Worm (Caenorhabditis elegans) whole organism, L3 larva: Measurements from ENCODE around the gene glct-6.

ENCODE experiments used
- R02D3.7 ChIP-seq: fragments of 150-350 bp; optimal IDR thresholded peaks from 2 replicates; lab custom pipeline; 2014; ENCODE audit warnings: missing biosample characterization, missing genetic modification characterization
- ZK546.5 ChIP-seq: sonication (generic microtip); optimal IDR thresholded peaks from 2 replicates; lab custom pipeline; 2017; ENCODE audit warnings: missing biosample characterization, missing genetic modification characterization
- ama-1 ChIP-seq: fragments of 150-350 bp; optimal IDR thresholded peaks from 2 replicates; lab custom pipeline; 2018
- ceh-16 ChIP-seq: sonication (generic microtip); optimal IDR thresholded peaks from 2 replicates; lab custom pipeline; 2017; ENCODE audit warnings: missing biosample characterization, missing genetic modification characterization
- ceh-82 ChIP-seq: fragments of 150-350 bp; optimal IDR thresholded peaks from 2 replicates; lab custom pipeline; 2014; ENCODE audit warnings: missing biosample characterization, missing genetic modification characterization
- daf-12 ChIP-seq: fragments of 150-350 bp; optimal IDR thresholded peaks from 2 replicates; lab custom pipeline; 2014; ENCODE audit warnings: missing biosample characterization, missing genetic modification reagents, missing genetic modification characterization
- egl-5 ChIP-seq: fragments of 150-350 bp; optimal IDR thresholded peaks from 2 replicates; lab custom pipeline; 2017; ENCODE audit warnings: missing biosample characterization, missing genetic modification reagents, missing genetic modification characterization, inconsistent platforms
- elt-1 ChIP-seq: fragments of 150-350 bp; optimal IDR thresholded peaks from 2 replicates; lab custom pipeline; 2014; ENCODE audit warnings: missing biosample characterization, missing genetic modification characterization
- elt-2 ChIP-seq: sonication (generic microtip); optimal IDR thresholded peaks from 2 replicates; lab custom pipeline; 2016; ENCODE audit warnings: missing genetic modification reagents, mild to moderate bottlenecking, missing genetic modification characterization, missing compliant biosample characterization
- elt-3 ChIP-seq, 3 experiments: fragments of 150-350 bp in 1 of 3; sonication (generic microtip) in 2 of 3; optimal IDR thresholded peaks; 2 replicates in 2 of 3; 4 replicates in 1 of 3; lab custom pipeline; 2014 to 2017; ENCODE audit warnings: missing biosample characterization in 3 of 3, missing genetic modification characterization in 3 of 3
- eor-1 ChIP-seq, 2 experiments: fragments of 150-350 bp; optimal IDR thresholded peaks; 2 replicates each; lab custom pipeline; 2014 to 2018; ENCODE audit warnings: missing biosample characterization in 2 of 2, missing genetic modification characterization in 2 of 2
- fkh-10 ChIP-seq: sonication (generic microtip); optimal IDR thresholded peaks from 2 replicates; lab custom pipeline; 2017; ENCODE audit warnings: missing biosample characterization, missing genetic modification reagents, missing genetic modification characterization
- fkh-2 ChIP-seq: fragments of 150-350 bp; optimal IDR thresholded peaks from 2 replicates; lab custom pipeline; 2014; ENCODE audit warnings: missing biosample characterization, missing genetic modification reagents, missing genetic modification characterization
- hmg-11 ChIP-seq: sonication (generic microtip); optimal IDR thresholded peaks from 2 replicates; lab custom pipeline; 2016; ENCODE audit warnings: missing genetic modification characterization, missing compliant biosample characterization
- jun-1 ChIP-seq: fragments of 150-350 bp; optimal IDR thresholded peaks from 2 replicates; lab custom pipeline; 2014; ENCODE audit warnings: missing biosample characterization, missing genetic modification reagents, missing genetic modification characterization
- lin-15B ChIP-seq: fragments of 150-350 bp; optimal IDR thresholded peaks from 2 replicates; lab custom pipeline; 2014; ENCODE audit warnings: missing biosample characterization, missing genetic modification characterization
- lin-39 ChIP-seq: fragments of 150-350 bp; optimal IDR thresholded peaks from 2 replicates; lab custom pipeline; 2018; ENCODE audit warnings: missing biosample characterization, missing genetic modification reagents, missing genetic modification characterization
- lsy-12 ChIP-seq: sonication (generic microtip); optimal IDR thresholded peaks from 2 replicates; lab custom pipeline; 2016; ENCODE audit warnings: mild to moderate bottlenecking, missing genetic modification characterization, missing compliant biosample characterization
- mdl-1 ChIP-seq: fragments of 150-350 bp; optimal IDR thresholded peaks from 2 replicates; lab custom pipeline; 2014; ENCODE audit warnings: missing biosample characterization, missing genetic modification characterization
- nfya-1 ChIP-seq: sonication (generic microtip); optimal IDR thresholded peaks from 2 replicates; lab custom pipeline; 2017; ENCODE audit warnings: missing genetic modification characterization, mild to moderate bottlenecking, missing compliant biosample characterization, antibody characterized with exemption, moderate library complexity; ENCODE audit not compliant: insufficient read depth
- nhr-11 ChIP-seq: fragments of 150-350 bp; optimal IDR thresholded peaks from 2 replicates; lab custom pipeline; 2014; ENCODE audit warnings: missing biosample characterization, missing genetic modification characterization
- nhr-12 ChIP-seq: fragments of 150-350 bp; optimal IDR thresholded peaks from 2 replicates; lab custom pipeline; 2014; ENCODE audit warnings: missing biosample characterization, missing genetic modification characterization
- nhr-237 ChIP-seq: fragments of 150-350 bp; optimal IDR thresholded peaks from 2 replicates; lab custom pipeline; 2014; ENCODE audit warnings: missing biosample characterization, missing genetic modification characterization
- nhr-25 ChIP-seq: sonication (generic microtip); optimal IDR thresholded peaks from 2 replicates; lab custom pipeline; 2017; ENCODE audit warnings: missing biosample characterization, missing genetic modification characterization
- nhr-43 ChIP-seq: sonication (generic microtip); optimal IDR thresholded peaks from 2 replicates; lab custom pipeline; 2016; ENCODE audit warnings: mild to moderate bottlenecking, missing genetic modification characterization, missing compliant biosample characterization; ENCODE audit not compliant: poor library complexity, severe bottlenecking
- nhr-67 ChIP-seq: fragments of 150-350 bp; optimal IDR thresholded peaks from 2 replicates; lab custom pipeline; 2014; ENCODE audit warnings: missing biosample characterization, missing genetic modification characterization
- nhr-77 ChIP-seq: fragments of 150-350 bp; optimal IDR thresholded peaks from 2 replicates; lab custom pipeline; 2014; ENCODE audit warnings: missing biosample characterization, missing genetic modification characterization
- pha-4 ChIP-seq: fragments of 150-350 bp; optimal IDR thresholded peaks from 2 replicates; lab custom pipeline; 2014; ENCODE audit warnings: missing biosample characterization, missing genetic modification reagents, missing genetic modification characterization
- pqm-1 ChIP-seq: fragments of 150-350 bp; optimal IDR thresholded peaks from 2 replicates; lab custom pipeline; 2017; ENCODE audit warnings: missing biosample characterization, missing genetic modification characterization, inconsistent platforms
- sea-2 ChIP-seq: fragments of 150-350 bp; sonication (generic microtip); optimal IDR thresholded peaks from 4 replicates; lab custom pipeline; 2014; ENCODE audit warnings: missing biosample characterization, missing genetic modification reagents, missing genetic modification characterization
- skn-1 ChIP-seq: fragments of 150-350 bp; optimal IDR thresholded peaks from 2 replicates; lab custom pipeline; 2014; ENCODE audit warnings: missing biosample characterization, missing genetic modification characterization
- snpc-4 ChIP-seq: fragments of 150-350 bp; optimal IDR thresholded peaks from 2 replicates; lab custom pipeline; 2014; ENCODE audit warnings: missing biosample characterization, missing genetic modification characterization
- tbx-2 ChIP-seq: sonication (generic microtip); optimal IDR thresholded peaks from 2 replicates; lab custom pipeline; 2016; ENCODE audit warnings: mild to moderate bottlenecking, missing genetic modification characterization, missing compliant biosample characterization
- unc-62 ChIP-seq: fragments of 150-350 bp; sonication (generic microtip); optimal IDR thresholded peaks from 4 replicates; lab custom pipeline; 2014; ENCODE audit warnings: missing biosample characterization, missing genetic modification reagents, missing genetic modification characterization
- zag-1 ChIP-seq: fragments of 150-350 bp; optimal IDR thresholded peaks from 2 replicates; lab custom pipeline; 2014; ENCODE audit warnings: missing biosample characterization, missing genetic modification characterization
- ztf-11 ChIP-seq: fragments of 150-350 bp; optimal IDR thresholded peaks from 2 replicates; lab custom pipeline; 2014; ENCODE audit warnings: missing biosample characterization, missing genetic modification characterization
- ztf-4 ChIP-seq: fragments of 150-350 bp; optimal IDR thresholded peaks from 2 replicates; lab custom pipeline; 2014; ENCODE audit warnings: missing biosample characterization, missing genetic modification characterization

Gene glct-6

ce11 chrIV:3803252-3803651 lies 19.2 kb downstream of the glct-6 start, which contains the start of the genes algn-14 and M02B7.2 (continued):
- no peak for TF ChIP-seq skn-1 (tag; lab: Kevin White, UChicago)
- TF ChIP-seq nhr-77 (tag; lab: Kevin White, UChicago) = no peak
- TF ChIP-seq ztf-4 (tag; lab: Kevin White, UChicago) = no peak
- no peak for TF ChIP-seq ceh-16 (tag; lab: Kevin White, UChicago)

- TF ChIP-seq nhr-25 (tag; lab: Kevin White, UChicago) = no peak
- no peak for TF ChIP-seq ZK546.5 (tag; lab: Kevin White, UChicago)
- no peak for TF ChIP-seq nhr-77 (tag; lab: Kevin White, UChicago)
- no peak for TF ChIP-seq fkh-2 (tag; lab: Kevin White, UChicago)
- no peak for TF ChIP-seq nhr-12
- no peak for TF ChIP-seq egl-5 (tag; lab: Kevin White, UChicago)
- TF ChIP-seq fkh-10 (GFP tag; lab: Kevin White, UChicago) = no peak
- no peak for TF ChIP-seq ceh-82 (tag; lab: Kevin White, UChicago)
- no peak for TF ChIP-seq elt-1 (tag; lab: Kevin White, UChicago)
- no peak for TF ChIP-seq daf-12 (tag; lab: Kevin White, UChicago)
- TF ChIP-seq elt-3 (tag; optimal IDR thresholded peaks at IDR 0.05; lab: Kevin White, UChicago) = no peak
- TF ChIP-seq nhr-43 = no peak
- no peak for TF ChIP-seq lsy-12 (tag; lab: Kevin White, UChicago)
- no peak for TF ChIP-seq R02D3.7 (tag; lab: Kevin White, UChicago)
- no peak for TF ChIP-seq mdl-1 (tag; lab: Kevin White, UChicago)
- TF ChIP-seq zag-1 (tag; lab: Kevin White, UChicago) = no peak
- no peak for TF ChIP-seq ztf-11
These were observed 21.2 kb downstream of the glct-6 start, which contains the start of gene fbxc-47 for ce11 chrIV:3805219-3805618. Gene fbxc-47, plus strand, starts transcription at chrIV:3805519.

DNA sequence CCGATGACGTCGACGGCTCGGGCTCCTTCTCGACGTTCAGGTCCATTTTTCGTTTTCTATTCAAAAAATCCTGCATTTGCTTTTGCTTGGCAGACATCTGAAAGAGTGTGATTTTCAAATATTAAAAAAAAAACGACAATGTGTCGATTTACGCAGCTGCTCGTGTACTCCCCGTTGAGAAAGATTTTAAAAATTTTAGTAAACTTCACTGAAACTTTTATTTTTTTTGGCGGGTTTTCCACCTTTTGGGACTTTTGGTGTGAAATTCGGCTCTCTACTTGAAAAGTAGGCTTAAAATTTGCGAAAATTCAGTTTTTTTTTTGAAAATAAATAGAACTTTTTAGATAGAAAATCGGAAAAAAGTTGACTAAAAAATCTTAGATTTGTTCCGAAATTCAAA lies 23.1 kb downstream of the glct-6 start, which contains the start of gene M02B7.7:
Gene M02B7.7, minus strand, starts transcription at position 101 of the 400 bp plus-strand sequence.
- no peak for TF ChIP-seq egl-5 (tag; lab: Kevin White, UChicago)
- TF ChIP-seq hmg-11 = no peak
- TF ChIP-seq elt-1 (tag; lab: Kevin White, UChicago) = no peak
- TF ChIP-seq mdl-1 (tag; lab: Kevin White, UChicago) = no peak
- no peak for TF ChIP-seq nhr-11 (tag; lab: Kevin White, UChicago)
- TF ChIP-seq, all 47 proteins: peak for 0

- no peak for TF ChIP-seq lin-15B (tag; lab: Kevin White, UChicago)
- peak; percentile 43 for TF ChIP-seq R02D3.7 (tag; lab: Kevin White, UChicago)
- TF ChIP-seq, all 47 proteins: peak for 1
These were observed 23.5 kb downstream of the glct-6 start for ce11 chrIV:3807545-3807944.

DNA sequence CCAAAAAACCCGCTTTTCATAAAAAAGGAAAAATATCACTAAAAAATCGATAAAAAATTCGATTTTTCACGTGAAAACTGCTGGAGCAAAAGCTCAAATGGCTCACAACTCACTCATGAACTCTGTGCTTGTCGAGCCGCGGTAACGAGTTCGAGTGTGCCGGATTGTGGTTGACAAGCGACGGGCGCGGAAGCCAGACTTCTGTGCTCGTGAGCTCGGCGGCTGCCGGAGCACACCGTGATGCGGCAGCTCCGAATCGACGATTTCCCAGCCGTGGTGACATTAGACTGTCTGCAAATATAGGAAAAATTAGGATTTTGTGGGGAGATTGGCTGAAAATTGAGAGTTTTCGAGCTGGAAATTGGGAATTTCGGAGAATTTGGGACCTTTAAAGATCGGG lies 28.8 kb downstream of the glct-6 start:
- TF ChIP-seq sea-2 = no peak

DNA sequence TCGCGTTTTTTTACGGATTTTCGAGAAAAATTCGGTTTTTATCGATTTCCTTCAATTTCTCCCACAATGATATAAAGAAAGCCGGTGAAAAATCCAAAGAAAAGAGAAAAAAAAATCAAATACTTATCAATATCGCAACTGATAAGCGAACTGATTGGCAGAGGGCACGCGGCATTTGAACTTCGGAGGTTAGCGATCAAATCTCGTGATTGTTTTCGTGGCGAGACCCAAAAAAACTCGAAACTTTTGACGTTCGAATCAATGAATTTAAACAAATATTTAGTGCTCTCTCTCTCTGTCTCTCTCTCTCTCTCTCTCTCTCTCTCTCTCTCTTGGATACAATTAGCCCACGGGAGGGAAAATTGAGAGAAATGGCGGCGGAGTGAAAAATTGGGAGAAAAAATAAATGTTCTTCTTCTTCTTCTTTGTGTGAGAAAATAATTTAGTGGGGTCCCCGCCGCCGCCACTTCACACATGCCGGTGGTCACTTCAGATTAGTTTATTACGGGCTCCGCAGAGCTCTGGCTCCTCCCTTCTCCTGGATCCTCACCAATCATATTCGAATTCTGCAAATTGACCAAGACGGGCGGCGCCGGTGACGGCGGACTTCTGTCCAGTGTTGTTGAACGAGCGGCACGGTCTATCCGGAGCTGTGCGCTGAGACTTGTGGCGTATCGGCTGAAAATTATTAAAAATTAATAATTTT lies 30.7 kb downstream of the glct-6 start:
- TF ChIP-seq pqm-1 (tag; lab: Kevin White, UChicago) = no peak
- no peak for TF ChIP-seq jun-1 (tag; lab: Kevin White, UChicago)
- no peak for TF ChIP-seq zag-1 (tag; lab: Kevin White, UChicago)
- no peak for TF ChIP-seq nhr-237
- no peak for TF ChIP-seq hmg-11
- peak; percentile 82 for TF ChIP-seq elt-2 (tag; lab: Kevin White, UChicago)
- TF ChIP-seq nhr-12 = no peak
- no peak for TF ChIP-seq nhr-67 (tag; lab: Kevin White, UChicago)
- no peak for TF ChIP-seq ZK546.5 (tag; lab: Kevin White, UChicago)
- TF ChIP-seq unc-62 (GFP tag; lab: Kevin White, UChicago) = no peak
- TF ChIP-seq pha-4 (tag; lab: Kevin White, UChicago) = peak; percentile 57
- no peak for TF ChIP-seq sea-2
- no peak for TF ChIP-seq egl-5 (tag; lab: Kevin White, UChicago)
- TF ChIP-seq ama-1 (lab: Kevin White, UChicago) = no peak
- TF ChIP-seq skn-1 (tag; lab: Kevin White, UChicago) = no peak
- TF ChIP-seq nfya-1 = no peak
- no peak for TF ChIP-seq elt-1 (tag; lab: Kevin White, UChicago)
- no peak for TF ChIP-seq snpc-4
- TF ChIP-seq lin-39 (tag; lab: Kevin White, UChicago) = no peak
- no peak for TF ChIP-seq nhr-11 (tag; lab: Kevin White, UChicago)
- TF ChIP-seq fkh-10 (GFP tag; lab: Kevin White, UChicago) = no peak
- TF ChIP-seq tbx-2 (tag; lab: Kevin White, UChicago) = no peak
- no peak for TF ChIP-seq nhr-43
- no peak for TF ChIP-seq fkh-2 (tag; lab: Kevin White, UChicago)
- TF ChIP-seq lin-15B (tag; lab: Kevin White, UChicago) = peak; percentile 12
- no peak for TF ChIP-seq eor-1 (tag; optimal IDR thresholded peaks at IDR 0.05; lab: Kevin White, UChicago)
